Worm (Caenorhabditis elegans) whole organism, L1 larva: ENCODE data around the gene pck-1.

ENCODE experiments used
- C04F5.9 ChIP-seq: sonication (generic microtip); optimal IDR thresholded peaks from 2 replicates; lab custom pipeline; 2016; ENCODE audit warnings: missing genetic modification characterization, missing compliant biosample characterization
- C16A3.4 ChIP-seq: fragments of 150-350 bp; optimal IDR thresholded peaks from 2 replicates; lab custom pipeline; 2014; ENCODE audit warnings: missing biosample characterization, missing genetic modification characterization
- C34B4.2 ChIP-seq: sonication (generic microtip); optimal IDR thresholded peaks from 2 replicates; lab custom pipeline; 2017; ENCODE audit warnings: mild to moderate bottlenecking, missing genetic modification characterization, missing compliant biosample characterization
- F16B12.6 ChIP-seq: fragments of 150-350 bp; optimal IDR thresholded peaks from 2 replicates; lab custom pipeline; 2014; ENCODE audit warnings: missing biosample characterization, missing genetic modification characterization
- Y116A8C.19 ChIP-seq: sonication (generic microtip); optimal IDR thresholded peaks from 2 replicates; lab custom pipeline; 2016; ENCODE audit warnings: missing compliant biosample characterization, missing genetic modification characterization, borderline replicate concordance
- aha-1 ChIP-seq: fragments of 150-350 bp; optimal IDR thresholded peaks from 2 replicates; lab custom pipeline; 2014; ENCODE audit warnings: missing biosample characterization, missing genetic modification characterization
- alr-1 ChIP-seq: fragments of 200-800 bp; sonication (Bioruptor generic); optimal IDR thresholded peaks from 2 replicates; lab custom pipeline; 2018; ENCODE audit warnings: borderline replicate concordance, mild to moderate bottlenecking, missing genetic modification characterization, missing compliant biosample characterization
- blmp-1 ChIP-seq: fragments of 150-350 bp; optimal IDR thresholded peaks from 2 replicates; lab custom pipeline; 2014; ENCODE audit warnings: missing biosample characterization, missing genetic modification characterization
- ceh-63 ChIP-seq: fragments of 200-800 bp; sonication (Bioruptor generic); optimal IDR thresholded peaks from 2 replicates; lab custom pipeline; 2018; ENCODE audit warnings: mild to moderate bottlenecking, missing genetic modification characterization, missing compliant biosample characterization
- dsc-1 ChIP-seq: sonication (generic microtip); optimal IDR thresholded peaks from 2 replicates; lab custom pipeline; 2016; ENCODE audit warnings: mild to moderate bottlenecking, missing genetic modification characterization, missing compliant biosample characterization
- efl-3 ChIP-seq: fragments of 200-800 bp; sonication (Bioruptor generic); optimal IDR thresholded peaks from 2 replicates; lab custom pipeline; 2018; ENCODE audit warnings: mild to moderate bottlenecking, missing genetic modification characterization, missing compliant biosample characterization
- egl-27 ChIP-seq, 2 experiments: fragments of 150-350 bp in 1 of 2; sonication (generic microtip); optimal IDR thresholded peaks; 3 replicates each; lab custom pipeline; 2017 to 2018; ENCODE audit warnings: missing biosample characterization in 2 of 2, missing genetic modification characterization in 2 of 2, missing genetic modification reagents in 2 of 2
- elt-2 ChIP-seq: sonication (generic microtip); optimal IDR thresholded peaks from 2 replicates; lab custom pipeline; 2016; ENCODE audit warnings: missing genetic modification characterization, mild to moderate bottlenecking, inconsistent platforms, missing compliant biosample characterization, missing genetic modification reagents
- elt-3 ChIP-seq, 6 experiments: fragments of 150-350 bp in 1 of 6; sonication (generic microtip); optimal IDR thresholded peaks; 2 replicates each; lab custom pipeline; 2017 to 2018; ENCODE audit warnings: missing biosample characterization in 6 of 6, missing genetic modification characterization in 6 of 6, inconsistent platforms in 1 of 6
- ets-5 ChIP-seq: fragments of 200-800 bp; sonication (Bioruptor generic); IDR thresholded peaks from 2 replicates; pipeline ENCODE4 v1.3.6; 2022; ENCODE audit warnings: missing genetic modification characterization, missing compliant biosample characterization
- fkh-10 ChIP-seq: sonication (generic microtip); optimal IDR thresholded peaks from 2 replicates; lab custom pipeline; 2017; ENCODE audit warnings: missing biosample characterization, missing genetic modification reagents, missing genetic modification characterization
- fkh-4 ChIP-seq: sonication (generic microtip); optimal IDR thresholded peaks from 2 replicates; lab custom pipeline; 2016; ENCODE audit warnings: missing compliant biosample characterization, missing genetic modification characterization, borderline replicate concordance
- fkh-8 ChIP-seq: sonication (generic microtip); optimal IDR thresholded peaks from 2 replicates; lab custom pipeline; 2016; ENCODE audit warnings: mild to moderate bottlenecking, missing genetic modification characterization, missing compliant biosample characterization
- fos-1 ChIP-seq: fragments of 150-350 bp; optimal IDR thresholded peaks from 2 replicates; lab custom pipeline; 2014; ENCODE audit warnings: missing biosample characterization, missing genetic modification characterization
- hlh-17 ChIP-seq: fragments of 200-800 bp; sonication (Bioruptor generic); optimal IDR thresholded peaks from 2 replicates; lab custom pipeline; 2018; ENCODE audit warnings: missing genetic modification characterization, mild to moderate bottlenecking, missing compliant biosample characterization, moderate library complexity, borderline replicate concordance
- hlh-4 ChIP-seq: sonication (generic microtip); optimal IDR thresholded peaks from 2 replicates; lab custom pipeline; 2016; ENCODE audit warnings: mild to moderate bottlenecking, missing genetic modification characterization, missing compliant biosample characterization
- jun-1 ChIP-seq: fragments of 150-350 bp; optimal IDR thresholded peaks from 2 replicates; lab custom pipeline; 2014; ENCODE audit warnings: missing biosample characterization, missing genetic modification reagents, missing genetic modification characterization
- lin-14 ChIP-seq: fragments of 200-800 bp; sonication (Bioruptor generic); optimal IDR thresholded peaks from 2 replicates; lab custom pipeline; 2018; ENCODE audit warnings: mild to moderate bottlenecking, missing genetic modification characterization, moderate library complexity, missing compliant biosample characterization
- lin-39 ChIP-seq: fragments of 150-350 bp; optimal IDR thresholded peaks from 2 replicates; lab custom pipeline; 2014; ENCODE audit warnings: missing biosample characterization, missing genetic modification reagents, missing genetic modification characterization
- lir-3 ChIP-seq: sonication (generic microtip); optimal IDR thresholded peaks from 2 replicates; lab custom pipeline; 2016; ENCODE audit warnings: mild to moderate bottlenecking, missing genetic modification characterization, moderate library complexity, missing compliant biosample characterization; ENCODE audit not compliant: poor library complexity
- lsy-2 ChIP-seq, 2 experiments: fragments of 150-350 bp; optimal IDR thresholded peaks; 2 replicates each; lab custom pipeline; 2014; ENCODE audit warnings: missing biosample characterization in 2 of 2, missing genetic modification characterization in 2 of 2
- mab-9 ChIP-seq: fragments of 200-800 bp; sonication (Bioruptor generic); IDR thresholded peaks from 2 replicates; pipeline ENCODE4 v1.3.6; 2022; ENCODE audit warnings: missing genetic modification reagents, missing genetic modification characterization, missing compliant biosample characterization
- mdl-1 ChIP-seq, 2 experiments: fragments of 150-350 bp; optimal IDR thresholded peaks; 2 replicates each; lab custom pipeline; 2014 to 2017; ENCODE audit warnings: missing biosample characterization in 2 of 2, missing genetic modification characterization in 2 of 2, inconsistent platforms in 1 of 2
- mep-1 ChIP-seq: fragments of 150-350 bp; optimal IDR thresholded peaks from 2 replicates; lab custom pipeline; 2014; ENCODE audit warnings: missing biosample characterization, missing genetic modification characterization
- nhr-11 ChIP-seq: fragments of 150-350 bp; optimal IDR thresholded peaks from 2 replicates; lab custom pipeline; 2014; ENCODE audit warnings: missing biosample characterization, missing genetic modification characterization
- nhr-12 ChIP-seq: sonication (generic microtip); optimal IDR thresholded peaks from 2 replicates; lab custom pipeline; 2017; ENCODE audit warnings: missing biosample characterization, missing genetic modification characterization
- nhr-237 ChIP-seq: fragments of 150-350 bp; optimal IDR thresholded peaks from 2 replicates; lab custom pipeline; 2014; ENCODE audit warnings: missing biosample characterization, missing genetic modification characterization
- nhr-76 ChIP-seq: sonication (generic microtip); optimal IDR thresholded peaks from 2 replicates; lab custom pipeline; 2017; ENCODE audit warnings: missing biosample characterization, missing genetic modification characterization
- nhr-84 ChIP-seq: sonication (generic microtip); optimal IDR thresholded peaks from 2 replicates; lab custom pipeline; 2017; ENCODE audit warnings: missing biosample characterization, missing genetic modification characterization
- pag-3 ChIP-seq: sonication (generic microtip); optimal IDR thresholded peaks from 2 replicates; lab custom pipeline; 2017; ENCODE audit warnings: missing genetic modification characterization, mild to moderate bottlenecking, missing compliant biosample characterization, antibody characterized with exemption, borderline replicate concordance; ENCODE audit not compliant: insufficient read depth
- pax-3 ChIP-seq: fragments of 200-800 bp; sonication (Bioruptor generic); optimal IDR thresholded peaks from 2 replicates; lab custom pipeline; 2018; ENCODE audit warnings: mild to moderate bottlenecking, missing genetic modification characterization, moderate library complexity, missing compliant biosample characterization
- rnt-1 ChIP-seq: sonication (generic microtip); optimal IDR thresholded peaks from 2 replicates; lab custom pipeline; 2016; ENCODE audit warnings: mild to moderate bottlenecking, missing genetic modification characterization, moderate library complexity, missing compliant biosample characterization
- skn-1 ChIP-seq: fragments of 150-350 bp; optimal IDR thresholded peaks from 2 replicates; lab custom pipeline; 2014; ENCODE audit warnings: missing biosample characterization, missing genetic modification characterization
- sox-4 ChIP-seq: sonication (generic microtip); optimal IDR thresholded peaks from 2 replicates; lab custom pipeline; 2016; ENCODE audit warnings: missing genetic modification characterization, missing compliant biosample characterization
- sptf-1 ChIP-seq: fragments of 150-350 bp; optimal IDR thresholded peaks from 2 replicates; lab custom pipeline; 2014; ENCODE audit warnings: missing biosample characterization, missing genetic modification characterization
- sup-37 ChIP-seq: fragments of 200-800 bp; sonication (Bioruptor generic); optimal IDR thresholded peaks from 2 replicates; lab custom pipeline; 2018; ENCODE audit warnings: mild to moderate bottlenecking, missing genetic modification characterization, missing compliant biosample characterization
- swsn-7 ChIP-seq: sonication (generic microtip); optimal IDR thresholded peaks from 2 replicates; lab custom pipeline; 2016; ENCODE audit warnings: missing genetic modification characterization, missing compliant biosample characterization
- tbx-2 ChIP-seq: sonication (generic microtip); optimal IDR thresholded peaks from 2 replicates; lab custom pipeline; 2016; ENCODE audit warnings: missing genetic modification characterization, missing compliant biosample characterization
- tlp-1 ChIP-seq: fragments of 150-350 bp; optimal IDR thresholded peaks from 2 replicates; lab custom pipeline; 2014; ENCODE audit warnings: missing biosample characterization, missing genetic modification characterization
- unc-130 ChIP-seq: fragments of 150-350 bp; optimal IDR thresholded peaks from 2 replicates; lab custom pipeline; 2017; ENCODE audit warnings: missing biosample characterization, missing genetic modification characterization, inconsistent platforms
- unc-30 ChIP-seq: sonication (generic microtip); optimal IDR thresholded peaks from 2 replicates; lab custom pipeline; 2017; ENCODE audit warnings: missing biosample characterization, missing genetic modification characterization
- unc-62 ChIP-seq: fragments of 150-350 bp; optimal IDR thresholded peaks from 2 replicates; lab custom pipeline; 2014; ENCODE audit warnings: missing biosample characterization, missing genetic modification reagents, missing genetic modification characterization
- unc-86 ChIP-seq: sonication (generic microtip); optimal IDR thresholded peaks from 2 replicates; lab custom pipeline; 2016; ENCODE audit warnings: missing genetic modification characterization, missing compliant biosample characterization
- unc-98 ChIP-seq: fragments of 200-800 bp; sonication (Bioruptor generic); IDR thresholded peaks from 2 replicates; pipeline ENCODE4 v1.3.6; 2022; ENCODE audit warnings: missing genetic modification characterization, missing compliant biosample characterization
- vab-15 ChIP-seq: sonication (generic microtip); optimal IDR thresholded peaks from 2 replicates; lab custom pipeline; 2017; ENCODE audit warnings: missing genotype, mild to moderate bottlenecking, missing genetic modification characterization, missing compliant biosample characterization
- zag-1 ChIP-seq: fragments of 150-350 bp; optimal IDR thresholded peaks from 2 replicates; lab custom pipeline; 2014; ENCODE audit warnings: missing biosample characterization, missing genetic modification characterization
- ztf-11 ChIP-seq, 2 experiments: sonication (generic microtip); optimal IDR thresholded peaks; 2 replicates each; lab custom pipeline; 2016 to 2017; ENCODE audit warnings: missing genetic modification characterization in 2 of 2, missing biosample characterization in 1 of 2, missing compliant biosample characterization in 1 of 2
- ztf-4 ChIP-seq: fragments of 150-350 bp; optimal IDR thresholded peaks from 2 replicates; lab custom pipeline; 2014; ENCODE audit warnings: missing biosample characterization, missing genetic modification characterization

The pck-1 gene

DNA sequence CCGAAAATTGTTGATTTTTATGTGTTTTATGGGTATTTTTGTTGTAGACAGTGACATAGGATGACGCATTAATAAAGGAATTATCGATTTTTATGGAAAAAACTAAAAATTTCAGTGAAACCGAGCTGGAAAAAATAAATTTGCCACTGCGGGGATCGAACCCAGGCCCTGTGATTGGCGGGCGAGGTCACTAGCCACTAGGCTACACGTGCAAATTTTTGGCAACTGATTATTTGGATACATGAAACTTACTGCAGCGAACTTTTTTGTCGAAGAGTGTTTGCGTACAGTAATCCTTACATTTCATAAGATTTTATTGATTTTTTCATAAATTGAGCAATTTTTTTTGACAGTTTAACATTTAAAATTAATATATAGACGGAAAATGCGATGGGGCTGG, 23.1 kb upstream of the pck-1 start (continued):
- peak; percentile 50 for TF ChIP-seq dsc-1 (tag; lab: Kevin White, UChicago)
- TF ChIP-seq nhr-76 (tag; lab: Kevin White, UChicago) = no peak
- peak; percentile 40 for TF ChIP-seq tbx-2 (tag; lab: Kevin White, UChicago)
- TF ChIP-seq nhr-11 (tag; lab: Kevin White, UChicago) = no peak
- peak; percentile 26 for TF ChIP-seq skn-1 (tag; lab: Kevin White, UChicago)
- no peak for TF ChIP-seq unc-86 (tag; lab: Kevin White, UChicago)
- TF ChIP-seq hlh-4 (tag; lab: Kevin White, UChicago) = no peak
- TF ChIP-seq efl-3 (GFP tag; lab: Kevin White, UChicago) = no peak
- no peak for TF ChIP-seq unc-30 (tag; lab: Kevin White, UChicago)
- no peak for TF ChIP-seq Y116A8C.19 (tag; lab: Kevin White, UChicago)
- peak; percentile 52 for TF ChIP-seq elt-2 (tag; lab: Kevin White, UChicago)
- no peak for TF ChIP-seq unc-62 (GFP tag; lab: Kevin White, UChicago)
- peak; percentile 13 for TF ChIP-seq fos-1 (tag; lab: Kevin White, UChicago)
- TF ChIP-seq nhr-12 (tag; lab: Kevin White, UChicago) = no peak
- no peak for TF ChIP-seq aha-1
- peak; percentile 49 for TF ChIP-seq swsn-7 (tag; lab: Kevin White, UChicago)
- no peak for TF ChIP-seq sox-4 (tag; lab: Kevin White, UChicago)
- no peak for TF ChIP-seq fkh-4 (tag; lab: Kevin White, UChicago)
- TF ChIP-seq mab-9 (GFP tag; lab: Robert Waterston, UW) = no peak
- TF ChIP-seq mep-1 = peak; percentile 56
- no peak for TF ChIP-seq unc-130
- TF ChIP-seq F16B12.6 (tag; lab: Kevin White, UChicago) = no peak
- no peak for TF ChIP-seq egl-27 (tag; optimal IDR thresholded peaks at IDR 0.05; lab: Kevin White, UChicago)
- peak; percentile 31 to 50 for TF ChIP-seq lsy-2 (tag; optimal IDR thresholded peaks at IDR 0.05; lab: Kevin White, UChicago)
- no peak for TF ChIP-seq nhr-84 (tag; lab: Kevin White, UChicago)
- TF ChIP-seq hlh-17 (GFP tag; lab: Kevin White, UChicago) = no peak
- peak; percentile 16 for TF ChIP-seq jun-1 (tag; lab: Kevin White, UChicago)
- TF ChIP-seq ets-5 (GFP tag; lab: Robert Waterston, UW) = no peak
- TF ChIP-seq C04F5.9 = peak; percentile 5
- TF ChIP-seq C16A3.4 (tag; lab: Kevin White, UChicago) = peak; percentile 4
- TF ChIP-seq pax-3 (tag; lab: Kevin White, UChicago) = peak; percentile 35
- TF ChIP-seq sup-37 (GFP tag; lab: Kevin White, UChicago) = no peak
- peak in 1 of 2 experiments; percentile 16 for TF ChIP-seq mdl-1 (tag; optimal IDR thresholded peaks at IDR 0.05; lab: Kevin White, UChicago)
- TF ChIP-seq C34B4.2 (tag; lab: Kevin White, UChicago) = no peak
- TF ChIP-seq elt-3 (tag; optimal IDR thresholded peaks at IDR 0.05; lab: Kevin White, UChicago) = peak in 1 of 6 experiments; percentile 9
- no peak for TF ChIP-seq nhr-237 (tag; lab: Kevin White, UChicago)
- TF ChIP-seq rnt-1 (tag; lab: Kevin White, UChicago) = peak; percentile 60
- no peak for TF ChIP-seq unc-98
- TF ChIP-seq lin-14 = peak; percentile 46
- TF ChIP-seq tlp-1 (tag; lab: Kevin White, UChicago) = no peak
- no peak for TF ChIP-seq ztf-4
- no peak for TF ChIP-seq zag-1
- TF ChIP-seq lin-39 (tag; lab: Kevin White, UChicago) = peak; percentile 38
- TF ChIP-seq fkh-8 (tag; lab: Kevin White, UChicago) = no peak
- no peak for TF ChIP-seq ceh-63 (GFP tag; lab: Kevin White, UChicago)
- TF ChIP-seq alr-1 (tag; lab: Kevin White, UChicago) = no peak
- no peak for TF ChIP-seq sptf-1 (tag; lab: Kevin White, UChicago)
- no peak for TF ChIP-seq fkh-10 (GFP tag; lab: Kevin White, UChicago)
- no peak for TF ChIP-seq blmp-1 (tag; lab: Kevin White, UChicago)
- no peak for TF ChIP-seq lir-3 (tag; lab: Kevin White, UChicago)
- TF ChIP-seq ztf-11 (tag; optimal IDR thresholded peaks at IDR 0.05; lab: Kevin White, UChicago) = no peak
- no peak for TF ChIP-seq vab-15 (tag; lab: Kevin White, UChicago)
- TF ChIP-seq pag-3 = no peak
